Fruit fly (Drosophila melanogaster): ENCODE measurements around the gene CG12316.

The CG12316 gene

DNA sequence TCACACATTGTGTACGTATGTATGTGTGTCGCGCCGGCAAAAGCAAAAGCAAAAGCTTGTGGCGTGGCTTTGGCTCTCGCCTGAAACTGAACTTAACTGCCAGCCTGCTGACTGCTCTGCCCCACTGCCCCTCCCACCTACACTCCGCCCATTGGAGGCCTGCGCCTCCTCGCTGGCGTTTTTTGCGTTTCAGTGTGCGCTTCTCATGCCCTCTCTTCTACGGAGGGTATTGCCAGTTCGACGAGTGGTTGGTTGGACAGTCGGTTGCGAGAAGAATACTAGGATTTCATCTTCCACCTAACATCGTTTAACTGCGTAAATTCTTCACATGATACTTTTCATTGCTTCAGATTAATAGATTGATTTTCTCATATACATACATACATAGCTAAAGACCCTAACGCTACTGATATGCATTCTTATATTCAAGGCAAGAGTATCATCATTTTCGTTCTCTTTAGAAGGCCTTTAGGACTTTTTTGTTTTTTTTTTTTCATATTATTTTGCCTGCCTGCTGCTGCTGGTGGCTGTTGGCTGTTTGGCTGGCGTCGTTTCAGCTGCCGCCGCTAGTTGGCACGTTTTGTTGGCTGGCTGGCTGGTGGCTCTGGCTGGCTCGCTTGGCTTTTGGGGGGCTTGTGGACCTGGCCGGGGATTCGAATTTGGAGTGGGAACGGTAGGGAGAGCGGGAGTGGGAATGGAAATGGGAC is 31.7 kb downstream of the CG12316 start:
- TF ChIP-seq CG14655 (GFP tag; optimal IDR thresholded peaks at IDR 0.05) (peak; percentile 88), gl (tag; optimal IDR thresholded peaks at IDR 0.05) (peak; percentile 73), CG9948 (tag; optimal IDR thresholded peaks at IDR 0.05) (peak; percentile 84), CG12605 (GFP tag; IDR thresholded peaks at IDR 0.05) (peak; percentile 76), CG15710 (tag; optimal IDR thresholded peaks at IDR 0.05) (peak; percentile 94), rn (GFP tag; IDR thresholded peaks at IDR 0.05) (peak; percentile 84), EcR (GFP tag; optimal IDR thresholded peaks at IDR 0.05) (no peak), CG10348 (GFP tag; IDR thresholded peaks at IDR 0.05) (no peak; the same call in 1 of the 2 replicates), fd96Ca (GFP tag; IDR thresholded peaks at IDR 0.05) (peak; percentile 92), Pif1A (GFP tag; optimal IDR thresholded peaks at IDR 0.05) (peak; percentile 95), CG13204 (GFP tag; optimal IDR thresholded peaks at IDR 0.05) (peak; percentile 6), CG17806 (tag; optimal IDR thresholded peaks at IDR 0.05) (peak; percentile 87), CG34367 (tag; optimal IDR thresholded peaks at IDR 0.05) (peak; percentile 89), Pif1B (GFP tag; optimal IDR thresholded peaks at IDR 0.05) (peak; percentile 88), CG32121 (GFP tag; IDR thresholded peaks at IDR 0.05) (peak; percentile 87), CG8159 (tag; optimal IDR thresholded peaks at IDR 0.05) (peak; percentile 90), CG4496 (GFP tag; IDR thresholded peaks at IDR 0.05) (peak; percentile 87), D1 (tag; optimal IDR thresholded peaks at IDR 0.05) (peak; percentile 53), CG8301 (tag; optimal IDR thresholded peaks at IDR 0.05) (peak; percentile 90), Snoo (tag; optimal IDR thresholded peaks at IDR 0.05) (peak; percentile 90), Ets98B (GFP tag; IDR thresholded peaks at IDR 0.05) (peak; percentile 82)

DNA sequence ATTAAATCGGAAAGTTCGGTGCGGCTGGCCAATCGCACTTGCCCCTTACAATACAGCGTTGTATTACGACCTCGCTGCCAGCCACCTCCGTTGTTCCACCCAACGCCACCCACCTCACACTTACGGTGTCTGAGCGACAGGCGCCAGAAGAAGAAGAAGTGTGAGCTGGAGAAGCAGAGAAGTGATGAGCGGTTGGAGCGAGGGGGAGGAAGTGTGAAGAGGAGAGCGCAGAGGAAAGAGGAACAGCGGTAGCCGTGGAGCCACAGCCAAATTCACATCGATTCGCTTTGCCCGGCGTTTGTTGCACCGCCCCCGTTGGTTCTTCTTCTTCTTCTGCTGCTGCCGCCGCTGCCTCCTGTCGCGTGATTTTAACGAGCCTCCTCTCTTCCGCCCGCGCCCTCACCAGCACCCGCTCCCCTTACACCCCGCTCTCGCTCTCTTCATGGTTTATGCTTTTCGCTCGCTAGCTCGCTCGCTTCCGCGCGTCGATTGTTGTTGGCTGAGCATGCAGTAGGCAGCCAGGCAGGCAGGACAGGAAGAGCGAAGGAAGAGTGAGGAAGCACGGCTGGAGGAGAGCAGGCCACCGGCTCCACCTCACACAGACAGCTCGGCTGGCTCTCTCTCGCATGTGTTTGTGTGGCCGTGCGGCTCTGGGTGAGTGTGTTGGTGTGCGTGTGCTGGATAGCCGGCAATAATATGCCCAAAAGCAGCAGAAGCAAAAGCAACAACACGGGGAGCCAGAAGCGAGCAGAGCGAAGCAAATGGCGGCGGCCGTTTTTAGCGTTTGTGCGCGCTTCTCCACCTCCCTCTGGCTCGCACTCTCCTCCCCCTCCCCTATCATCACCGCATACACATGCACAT is 32.5 kb downstream of the CG12316 start:
- TF ChIP-seq CG13204 (GFP tag; optimal IDR thresholded peaks at IDR 0.05) (peak; percentile 99), EcR (GFP tag; optimal IDR thresholded peaks at IDR 0.05) (peak; percentile 49), gl (tag; optimal IDR thresholded peaks at IDR 0.05) (no peak), fd96Ca (GFP tag; IDR thresholded peaks at IDR 0.05) (peak; percentile 24; the same call in 1 of the 3 replicates), CG34367 (tag; optimal IDR thresholded peaks at IDR 0.05) (no peak), CG8159 (tag; optimal IDR thresholded peaks at IDR 0.05) (no peak), CG4496 (GFP tag; IDR thresholded peaks at IDR 0.05) (no peak), CG9948 (tag; optimal IDR thresholded peaks at IDR 0.05) (no peak), Pif1B (GFP tag; optimal IDR thresholded peaks at IDR 0.05) (peak; percentile 33), CG17806 (tag; optimal IDR thresholded peaks at IDR 0.05) (peak; percentile 4), Snoo (tag; optimal IDR thresholded peaks at IDR 0.05) (peak; percentile 19)

dm6 chr3L:15102669-15103309 is 33.9 kb downstream of the CG12316 start:
- TF ChIP-seq CG13204 (GFP tag; optimal IDR thresholded peaks at IDR 0.05) (peak; percentile 96), CG9948 (tag; optimal IDR thresholded peaks at IDR 0.05) (peak; percentile 25), Ets98B (GFP tag; IDR thresholded peaks at IDR 0.05) (peak; percentile 31), CG4496 (GFP tag; IDR thresholded peaks at IDR 0.05) (peak; percentile 54; the same call in 1 of the 3 replicates), CG14655 (GFP tag; optimal IDR thresholded peaks at IDR 0.05) (peak; percentile 49), EcR (GFP tag; optimal IDR thresholded peaks at IDR 0.05) (peak; percentile 49), Pif1A (GFP tag; optimal IDR thresholded peaks at IDR 0.05) (peak; percentile 5), fd96Ca (GFP tag; IDR thresholded peaks at IDR 0.05) (0 out of 3 replicates have a peak, but pooled peaks have one; percentile 12), CG8159 (tag; optimal IDR thresholded peaks at IDR 0.05) (peak; percentile 49), CG15710 (tag; optimal IDR thresholded peaks at IDR 0.05) (peak; percentile 49), CG10348 (GFP tag; IDR thresholded peaks at IDR 0.05) (no peak), CG34367 (tag; optimal IDR thresholded peaks at IDR 0.05) (peak; percentile 38), CG8301 (tag; optimal IDR thresholded peaks at IDR 0.05) (peak; percentile 13), CG17806 (tag; optimal IDR thresholded peaks at IDR 0.05) (peak; percentile 31), CG12605 (GFP tag; IDR thresholded peaks at IDR 0.05) (no peak), Snoo (tag; optimal IDR thresholded peaks at IDR 0.05) (no peak), rn (GFP tag; IDR thresholded peaks at IDR 0.05) (no peak)

DNA sequence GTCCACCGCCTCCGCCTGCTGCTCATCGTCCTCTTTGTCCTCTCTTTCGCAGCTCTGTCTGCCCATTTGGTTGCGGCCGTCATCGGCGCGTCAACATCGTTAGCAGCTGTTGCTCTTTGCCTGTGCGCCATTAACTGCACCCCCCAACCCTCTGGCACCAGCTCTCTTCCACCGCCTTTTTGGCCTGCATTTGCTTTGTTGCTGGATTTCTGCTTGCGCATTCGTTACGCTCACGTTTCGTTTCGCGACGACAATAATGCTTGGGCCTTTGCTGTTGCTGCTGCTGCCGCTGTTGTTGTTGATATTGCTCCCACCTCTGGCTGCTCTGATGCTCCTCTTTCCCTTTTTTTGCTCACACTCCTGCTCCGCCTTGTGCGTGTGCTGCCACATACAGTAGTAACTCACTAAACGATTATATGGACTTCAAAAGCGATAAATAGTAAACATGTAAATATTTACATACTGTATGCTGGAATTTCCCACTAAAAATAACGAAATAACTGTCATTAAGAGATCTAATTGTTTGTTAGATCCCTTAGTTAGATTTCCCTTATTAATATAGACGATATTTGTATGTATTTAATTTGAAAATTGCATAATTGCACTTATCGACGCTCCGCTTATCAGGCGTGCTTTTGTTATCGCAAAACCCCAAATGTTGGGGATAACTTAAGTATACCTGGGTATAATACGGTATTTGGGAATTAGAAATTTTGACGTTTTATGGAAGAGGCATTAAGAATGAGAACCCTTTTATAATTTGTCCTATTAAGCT is 34.9 kb downstream of the CG12316 start:
- TF ChIP-seq CG8159 (tag; optimal IDR thresholded peaks at IDR 0.05) (peak; percentile 52), CG14655 (GFP tag; optimal IDR thresholded peaks at IDR 0.05) (peak; percentile 2), CG17806 (tag; optimal IDR thresholded peaks at IDR 0.05) (peak; percentile 25), CG13204 (GFP tag; optimal IDR thresholded peaks at IDR 0.05) (peak; percentile 99), CG10348 (GFP tag; IDR thresholded peaks at IDR 0.05) (0 out of 2 replicates have a peak, but pooled peaks have one; percentile 7), Pif1B (GFP tag; optimal IDR thresholded peaks at IDR 0.05) (no peak), rn (GFP tag; IDR thresholded peaks at IDR 0.05) (no peak), gl (tag; optimal IDR thresholded peaks at IDR 0.05) (peak; percentile 8), CG34367 (tag; optimal IDR thresholded peaks at IDR 0.05) (peak; percentile 5), CG32121 (GFP tag; IDR thresholded peaks at IDR 0.05) (peak; percentile 60), Ets98B (GFP tag; IDR thresholded peaks at IDR 0.05) (peak; percentile 47; the same call in 1 of the 2 replicates), CG12605 (GFP tag; IDR thresholded peaks at IDR 0.05) (no peak; the same call in 1 of the 2 replicates), D1 (tag; optimal IDR thresholded peaks at IDR 0.05) (peak; percentile 12), fd96Ca (GFP tag; IDR thresholded peaks at IDR 0.05) (peak; percentile 25; the same call in 1 of the 3 replicates), CG4496 (GFP tag; IDR thresholded peaks at IDR 0.05) (peak; percentile 71; the same call in 2 of the 3 replicates), CG9948 (tag; optimal IDR thresholded peaks at IDR 0.05) (peak; percentile 7), Snoo (tag; optimal IDR thresholded peaks at IDR 0.05) (peak; percentile 22), CG8301 (tag; optimal IDR thresholded peaks at IDR 0.05) (peak; percentile 18), Pif1A (GFP tag; optimal IDR thresholded peaks at IDR 0.05) (no peak), EcR (GFP tag; optimal IDR thresholded peaks at IDR 0.05) (peak; percentile 83), CG15710 (tag; optimal IDR thresholded peaks at IDR 0.05) (peak; percentile 37)
